Fruit fly (Drosophila melanogaster) whole organism, embryonic: ENCODE data around the gene Ir67a.
A peak's percentile ranks its signal among the peaks of the same experiment; 100 is the strongest.

ENCODE experiments used
- C15 ChIP-seq: fragments of 200-800 bp; sonication (Bioruptor generic); IDR thresholded peaks from 3 replicates; pipeline ENCODE4 v1.3.6; 2022; ENCODE audit warnings: missing biosample characterization, missing genetic modification characterization
- CG10543 ChIP-seq: fragments of 200-800 bp; sonication (Bioruptor generic); optimal IDR thresholded peaks from 3 replicates; lab custom pipeline; 2017; ENCODE audit warnings: missing biosample characterization, mild to moderate bottlenecking, missing genetic modification characterization, moderate library complexity
- CG12071 ChIP-seq: fragments of 200-800 bp; sonication (Bioruptor generic); optimal IDR thresholded peaks from 3 replicates; lab custom pipeline; 2018; ENCODE audit warnings: missing biosample characterization, mild to moderate bottlenecking, missing genetic modification characterization
- CG12744 ChIP-seq: fragments of 200-800 bp; sonication (Bioruptor generic); optimal IDR thresholded peaks from 2 replicates; lab custom pipeline; 2016; ENCODE audit warnings: missing biosample characterization, missing genetic modification characterization
- CG13123 ChIP-seq: fragments of 200-800 bp; sonication (Bioruptor generic); optimal IDR thresholded peaks from 2 replicates; lab custom pipeline; 2016; ENCODE audit warnings: missing biosample characterization, missing genetic modification characterization
- CG14441 ChIP-seq: fragments of 200-800 bp; sonication (Bioruptor generic); IDR thresholded peaks from 2 replicates; pipeline ENCODE4 v1.3.6; 2022; ENCODE audit warnings: missing biosample characterization, missing genetic modification characterization
- CG15073 ChIP-seq: fragments of 200-800 bp; sonication (Bioruptor generic); optimal IDR thresholded peaks from 2 replicates; lab custom pipeline; 2016; ENCODE audit warnings: missing biosample characterization, missing genetic modification characterization
- CG34422 ChIP-seq: fragments of 200-800 bp; sonication (Bioruptor generic); IDR thresholded peaks from 3 replicates; pipeline ENCODE4 v1.3.6; 2022; ENCODE audit warnings: missing biosample characterization, missing genetic modification characterization
- CG3995 ChIP-seq: fragments of 200-800 bp; sonication (Bioruptor generic); optimal IDR thresholded peaks from 3 replicates; lab custom pipeline; 2016; ENCODE audit warnings: missing biosample characterization, missing genetic modification characterization
- CG43689 ChIP-seq: fragments of 200-800 bp; sonication (Bioruptor generic); IDR thresholded peaks from 2 replicates; pipeline ENCODE4 v1.3.6; 2022; ENCODE audit warnings: missing biosample characterization, missing genetic modification characterization
- CG6272 ChIP-seq: fragments of 200-800 bp; sonication (Bioruptor generic); IDR thresholded peaks from 2 replicates; pipeline ENCODE4 v1.3.6; 2022; ENCODE audit warnings: missing biosample characterization, missing genetic modification characterization
- CG7839 ChIP-seq: fragments of 200-800 bp; sonication (Bioruptor generic); optimal IDR thresholded peaks from 3 replicates; lab custom pipeline; 2018; ENCODE audit warnings: missing biosample characterization, mild to moderate bottlenecking, missing genetic modification characterization, moderate library complexity
- CG8944 ChIP-seq: fragments of 200-800 bp; sonication (Bioruptor generic); optimal IDR thresholded peaks from 3 replicates; lab custom pipeline; 2016; ENCODE audit warnings: missing biosample characterization, missing genetic modification characterization
- CG9609 ChIP-seq: fragments of 200-800 bp; sonication (Bioruptor generic); optimal IDR thresholded peaks from 3 replicates; lab custom pipeline; 2016; ENCODE audit warnings: missing biosample characterization, missing genetic modification characterization
- CHES-1-like ChIP-seq: fragments of 200-800 bp; sonication (Bioruptor generic); optimal IDR thresholded peaks from 2 replicates; lab custom pipeline; 2016; ENCODE audit warnings: missing biosample characterization, missing genetic modification characterization
- D19B ChIP-seq: fragments of 200-800 bp; sonication (Bioruptor generic); optimal IDR thresholded peaks from 2 replicates; lab custom pipeline; 2017; ENCODE audit warnings: missing biosample characterization, mild to moderate bottlenecking, missing genetic modification characterization
- E2f1 ChIP-seq: fragments of 200-800 bp; sonication (Bioruptor generic); IDR thresholded peaks from 2 replicates; pipeline ENCODE4 v1.3.6; 2022; ENCODE audit warnings: missing biosample characterization, missing genetic modification characterization
- HLH4C ChIP-seq: fragments of 200-800 bp; sonication (Bioruptor generic); IDR thresholded peaks from 3 replicates; pipeline ENCODE4 v1.3.6; 2022; ENCODE audit warnings: missing biosample characterization, missing genetic modification characterization; ENCODE audit not compliant: partially characterized antibody
- HLH54F ChIP-seq: fragments of 200-800 bp; sonication (Bioruptor generic); optimal IDR thresholded peaks from 3 replicates; lab custom pipeline; 2016; ENCODE audit warnings: missing biosample characterization, missing genetic modification characterization
- Hr3 ChIP-seq: fragments of 200-800 bp; sonication (Bioruptor generic); optimal IDR thresholded peaks from 3 replicates; lab custom pipeline; 2016; ENCODE audit warnings: missing biosample characterization, missing genetic modification characterization
- Hr39 ChIP-seq: fragments of >200 bp; optimal IDR thresholded peaks from 2 replicates; lab custom pipeline; 2017
- Hsf ChIP-seq: fragments of 200-800 bp; sonication (Bioruptor generic); optimal IDR thresholded peaks from 3 replicates; lab custom pipeline; 2016; ENCODE audit warnings: missing biosample characterization, missing genetic modification characterization
- Lim3 ChIP-seq: fragments of 200-800 bp; sonication (Bioruptor generic); IDR thresholded peaks from 2 replicates; pipeline ENCODE4 v1.3.6; 2022; ENCODE audit warnings: missing biosample characterization, missing genetic modification characterization
- Mes4 ChIP-seq: fragments of 200-800 bp; sonication (Bioruptor generic); optimal IDR thresholded peaks from 2 replicates; lab custom pipeline; 2016; ENCODE audit warnings: missing biosample characterization, missing genetic modification characterization
- NfI ChIP-seq: fragments of 200-800 bp; sonication (Bioruptor generic); optimal IDR thresholded peaks from 3 replicates; lab custom pipeline; 2018; ENCODE audit warnings: missing biosample characterization, mild to moderate bottlenecking, missing genetic modification characterization, moderate library complexity
- Trl ChIP-seq, 3 experiments: fragments of >200 bp in 2 of 3; fragments of 200-800 bp in 1 of 3; sonication (Bioruptor generic) in 1 of 3; optimal IDR thresholded peaks; 2 replicates in 1 of 3; 3 replicates in 2 of 3; lab custom pipeline; 2016 to 2017; ENCODE audit warnings: missing biosample characterization in 1 of 3, missing genetic modification characterization in 1 of 3
- bsh ChIP-seq, 2 experiments: fragments of 200-800 bp; sonication (Bioruptor generic); optimal IDR thresholded peaks; 2 replicates each; lab custom pipeline; 2017 to 2018; ENCODE audit warnings: mild to moderate bottlenecking in 2 of 2, missing biosample characterization in 2 of 2, missing genetic modification characterization in 2 of 2, moderate library complexity in 1 of 2
- chm ChIP-seq: fragments of 200-800 bp; sonication (Bioruptor generic); IDR thresholded peaks from 2 replicates; pipeline ENCODE4 v1.3.6; 2022; ENCODE audit warnings: missing biosample characterization, missing genetic modification characterization
- crp ChIP-seq, 2 experiments: fragments of 200-800 bp; sonication (Bioruptor generic); optimal IDR thresholded peaks; 2 replicates in 1 of 2; 3 replicates in 1 of 2; lab custom pipeline; 2017; ENCODE audit warnings: missing biosample characterization in 2 of 2, missing genetic modification characterization in 2 of 2, mild to moderate bottlenecking in 1 of 2, moderate library complexity in 1 of 2
- dati ChIP-seq: fragments of 200-800 bp; sonication (Bioruptor generic); IDR thresholded peaks from 2 replicates; pipeline ENCODE4 v1.3.6; 2022; ENCODE audit warnings: missing biosample characterization, missing genetic modification characterization
- emc ChIP-seq: fragments of 200-800 bp; sonication (Bioruptor generic); optimal IDR thresholded peaks from 2 replicates; lab custom pipeline; 2016; ENCODE audit warnings: missing biosample characterization, missing genetic modification characterization
- fu2 ChIP-seq: fragments of 200-800 bp; sonication (Bioruptor generic); optimal IDR thresholded peaks from 2 replicates; lab custom pipeline; 2016; ENCODE audit warnings: missing biosample characterization, missing genetic modification characterization
- gro ChIP-seq: fragments of 200-800 bp; sonication (Bioruptor generic); optimal IDR thresholded peaks from 2 replicates; lab custom pipeline; 2016; ENCODE audit warnings: missing biosample characterization, missing genetic modification characterization
- h ChIP-seq: fragments of >200 bp; optimal IDR thresholded peaks from 2 replicates; lab custom pipeline; 2017
- hb ChIP-seq: fragments of 200-800 bp; sonication (Bioruptor generic); IDR thresholded peaks from 3 replicates; pipeline ENCODE4 v1.3.6; 2022; ENCODE audit warnings: missing biosample characterization, missing genetic modification characterization; ENCODE audit not compliant: partially characterized antibody
- kni ChIP-seq: fragments of 200-800 bp; sonication (Bioruptor generic); optimal IDR thresholded peaks from 3 replicates; lab custom pipeline; 2017; ENCODE audit warnings: mild to moderate bottlenecking, missing biosample characterization, missing genetic modification reagents, missing genetic modification characterization
- lbe ChIP-seq: fragments of 200-800 bp; sonication (Bioruptor generic); optimal IDR thresholded peaks from 2 replicates; lab custom pipeline; 2016; ENCODE audit warnings: missing biosample characterization, mild to moderate bottlenecking, missing genetic modification characterization
- nom ChIP-seq: fragments of 200-800 bp; sonication (Bioruptor generic); optimal IDR thresholded peaks from 2 replicates; lab custom pipeline; 2017; ENCODE audit warnings: missing biosample characterization, missing genetic modification characterization, mild to moderate bottlenecking, moderate library complexity, missing genetic modification reagents
- odd ChIP-seq: fragments of 200-800 bp; sonication (Bioruptor generic); optimal IDR thresholded peaks from 2 replicates; lab custom pipeline; 2017; ENCODE audit warnings: missing biosample characterization, mild to moderate bottlenecking, missing genetic modification characterization
- pb ChIP-seq: fragments of 200-800 bp; sonication (Bioruptor generic); optimal IDR thresholded peaks from 3 replicates; lab custom pipeline; 2016; ENCODE audit warnings: missing biosample characterization, missing genetic modification characterization
- pnt ChIP-seq: fragments of 200-800 bp; sonication (Bioruptor generic); optimal IDR thresholded peaks from 3 replicates; lab custom pipeline; 2016; ENCODE audit warnings: missing biosample characterization, missing genetic modification characterization
- pzg ChIP-seq: fragments of 200-800 bp; sonication (Bioruptor generic); optimal IDR thresholded peaks from 3 replicates; lab custom pipeline; 2018; ENCODE audit warnings: missing biosample characterization, mild to moderate bottlenecking, missing genetic modification characterization, moderate library complexity
- repo ChIP-seq: fragments of 200-800 bp; sonication (Bioruptor generic); optimal IDR thresholded peaks from 2 replicates; lab custom pipeline; 2016; ENCODE audit warnings: missing biosample characterization, missing genetic modification characterization
- sc ChIP-seq, 3 experiments: fragments of >200 bp in 2 of 3; fragments of 200-800 bp in 1 of 3; sonication (Bioruptor generic) in 1 of 3; optimal IDR thresholded peaks; 2 replicates in 2 of 3; 3 replicates in 1 of 3; lab custom pipeline; 2017; ENCODE audit warnings: mild to moderate bottlenecking in 1 of 3, missing biosample characterization in 1 of 3, missing genetic modification characterization in 1 of 3, missing genetic modification reagents in 1 of 3
- sna ChIP-seq: fragments of 200-800 bp; sonication (Bioruptor generic); IDR thresholded peaks from 2 replicates; pipeline ENCODE4 v1.3.6; 2022; ENCODE audit warnings: missing biosample characterization, missing genetic modification characterization; ENCODE audit not compliant: partially characterized antibody
- sr ChIP-seq: fragments of 200-800 bp; sonication (Bioruptor generic); IDR thresholded peaks from 3 replicates; pipeline ENCODE4 v1.3.6; 2022; ENCODE audit warnings: missing biosample characterization, missing genetic modification characterization
- sug ChIP-seq: fragments of 200-800 bp; optimal IDR thresholded peaks from 2 replicates; lab custom pipeline; 2019; ENCODE audit warnings: missing biosample characterization, mild to moderate bottlenecking, missing genetic modification characterization, moderate library complexity
- tx ChIP-seq: fragments of 200-800 bp; sonication (Bioruptor generic); optimal IDR thresholded peaks from 2 replicates; lab custom pipeline; 2016; ENCODE audit warnings: missing biosample characterization, missing genetic modification characterization
- vfl ChIP-seq: fragments of 200-800 bp; sonication (Bioruptor generic); optimal IDR thresholded peaks from 2 replicates; lab custom pipeline; 2016; ENCODE audit warnings: missing biosample characterization, missing genetic modification characterization
- vvl ChIP-seq: fragments of 200-800 bp; sonication (Bioruptor generic); IDR thresholded peaks from 2 replicates; pipeline ENCODE4 v1.3.6; 2022; ENCODE audit warnings: missing biosample characterization, missing genetic modification characterization

Gene Ir67a

dm6 chr3L:9509037-9509830, 34.6 kb downstream of the Ir67a start, which contains the start of gene CG3408 (continued):
- TF ChIP-seq gro (peak; percentile 52), tx (GFP tag; lab: Kevin White, UChicago) (no peak), HLH4C (GFP tag; lab: Robert Waterston, UW) (no peak), CG8944 (no peak), Mes4 (no peak), sc (optimal IDR thresholded peaks at IDR 0.05; lab: Kevin White, UChicago) (no peak), sc (GFP tag; optimal IDR thresholded peaks at IDR 0.05; lab: Kevin White, UChicago) (no peak), CHES-1-like (GFP tag; lab: Kevin White, UChicago) (peak; percentile 33), C15 (no peak), CG15073 (GFP tag; lab: Kevin White, UChicago) (no peak), sr (GFP tag; lab: Robert Waterston, UW) (no peak), pb (peak; percentile 24), Lim3 (GFP tag; lab: Robert Waterston, UW) (no peak), CG12744 (GFP tag; lab: Kevin White, UChicago) (no peak), pnt (GFP tag; lab: Kevin White, UChicago) (no peak), crp (GFP tag; optimal IDR thresholded peaks at IDR 0.05; lab: Kevin White, UChicago) (no peak), chm (GFP tag; lab: Robert Waterston, UW) (no peak), sug (peak; percentile 59), CG9609 (GFP tag; lab: Kevin White, UChicago) (no peak), HLH54F (GFP tag; lab: Kevin White, UChicago) (no peak), Hsf (GFP tag; lab: Kevin White, UChicago) (no peak), odd (GFP tag; lab: Kevin White, UChicago) (no peak), kni (GFP tag; lab: Kevin White, UChicago) (peak; percentile 7), CG3995 (peak; percentile 95), CG6272 (no peak), CG34422 (GFP tag; lab: Robert Waterston, UW) (peak; percentile 54; the same call in 1 of the 3 replicates), dati (GFP tag; lab: Robert Waterston, UW) (no peak), CG7839 (tag; lab: Kevin White, UChicago) (peak; percentile 26), CG43689 (no peak), vfl (GFP tag; lab: Kevin White, UChicago) (no peak), fu2 (GFP tag; lab: Kevin White, UChicago) (no peak), h (no peak), emc (no peak), D19B (GFP tag; lab: Kevin White, UChicago) (peak; percentile 48), pzg (GFP tag; lab: Kevin White, UChicago) (peak; percentile 94), Trl (optimal IDR thresholded peaks at IDR 0.05; lab: Kevin White, UChicago) (peak in 1 of 2 experiments; percentile 20), Trl (GFP tag; optimal IDR thresholded peaks at IDR 0.05; lab: Kevin White, UChicago) (no peak), repo (GFP tag; lab: Kevin White, UChicago) (no peak), nom (GFP tag; lab: Kevin White, UChicago) (peak; percentile 72), CG10543 (GFP tag; lab: Kevin White, UChicago) (peak; percentile 62), sna (GFP tag; lab: Robert Waterston, UW) (no peak), bsh (GFP tag; optimal IDR thresholded peaks at IDR 0.05; lab: Kevin White, UChicago) (no peak), E2f1 (GFP tag; lab: Robert Waterston, UW) (no peak), vvl (no peak), hb (no peak), lbe (peak; percentile 37), NfI (GFP tag; lab: Kevin White, UChicago) (no peak), Hr39 (lab: Kevin White, UChicago) (no peak), CG12071 (GFP tag; lab: Kevin White, UChicago) (no peak), CG13123 (GFP tag; lab: Kevin White, UChicago) (no peak), CG14441 (GFP tag; lab: Robert Waterston, UW) (no peak), Hr3 (GFP tag; lab: Kevin White, UChicago) (no peak)
